Fruit fly (Drosophila melanogaster): ENCODE results near the gene CG12985.

The CG12985 gene

dm6 chrX:17856458-17857277, 26.9 kb upstream of the CG12985 start, which contains the start of gene Srx:
Gene Srx (plus strand): TSS chrX:17856974.
- TF ChIP-seq CG31627 (GFP tag; optimal IDR thresholded peaks at IDR 0.05) (peak; percentile 28), CG6163 (GFP tag; IDR thresholded peaks at IDR 0.05) (0 out of 3 replicates have a peak, but pooled peaks have one; percentile 38), CG7368 (GFP tag; optimal IDR thresholded peaks at IDR 0.05) (no peak), esn (GFP tag; optimal IDR thresholded peaks at IDR 0.05) (peak; percentile 50), Met (GFP tag; optimal IDR thresholded peaks at IDR 0.05) (no peak), salr (GFP tag; optimal IDR thresholded peaks at IDR 0.05) (no peak), Ets96B (tag; optimal IDR thresholded peaks at IDR 0.05) (peak; percentile 23), eg (GFP tag; IDR thresholded peaks at IDR 0.05) (peak; percentile 66), Blimp-1 (GFP tag; optimal IDR thresholded peaks at IDR 0.05) (peak; percentile 76), CG32006 (GFP tag; optimal IDR thresholded peaks at IDR 0.05) (no peak), vri (GFP tag; optimal IDR thresholded peaks at IDR 0.05) (peak; percentile 79), ss (GFP tag; optimal IDR thresholded peaks at IDR 0.05) (peak in 1 of 2 experiments; percentile 52), Sox15 (GFP tag; optimal IDR thresholded peaks at IDR 0.05) (peak; percentile 30), Sox14 (GFP tag; optimal IDR thresholded peaks at IDR 0.05) (peak; percentile 23), CG8119 (GFP tag; IDR thresholded peaks at IDR 0.05) (peak; percentile 49; the same call in 1 of the 3 replicates), fd85E (GFP tag; optimal IDR thresholded peaks at IDR 0.05) (no peak), Eip78C (GFP tag) (peak; percentile 65), Eip93F (GFP tag; optimal IDR thresholded peaks at IDR 0.05) (peak; percentile 54), dsx (GFP tag; optimal IDR thresholded peaks at IDR 0.05; ENCODE audit: poor library complexity, severe bottlenecking) (peak; percentile 18), Ets21C (GFP tag; optimal IDR thresholded peaks at IDR 0.05) (no peak), net (GFP tag; optimal IDR thresholded peaks at IDR 0.05) (peak; percentile 28), CG3032 (tag; optimal IDR thresholded peaks at IDR 0.05) (peak; percentile 19), Smox (GFP tag; optimal IDR thresholded peaks at IDR 0.05) (no peak), Lpt (GFP tag; optimal IDR thresholded peaks at IDR 0.05) (no peak), CG15336 (GFP tag; IDR thresholded peaks at IDR 0.05) (peak; percentile 50), CG6808 (GFP tag; optimal IDR thresholded peaks at IDR 0.05) (peak; percentile 60), lz (GFP tag; optimal IDR thresholded peaks at IDR 0.05) (no peak), CG8632 (GFP tag; optimal IDR thresholded peaks at IDR 0.05) (peak; percentile 39), acj6 (GFP tag; optimal IDR thresholded peaks at IDR 0.05) (peak; percentile 15), Hr39 (GFP tag; optimal IDR thresholded peaks at IDR 0.05) (peak; percentile 35), topi (GFP tag; optimal IDR thresholded peaks at IDR 0.05) (peak; percentile 21), CG9139 (GFP tag; optimal IDR thresholded peaks at IDR 0.05) (no peak), CG10631 (GFP tag; optimal IDR thresholded peaks at IDR 0.05) (no peak), achi (GFP tag; optimal IDR thresholded peaks at IDR 0.05) (peak; percentile 99), fkh (GFP tag; optimal IDR thresholded peaks at IDR 0.05) (peak; percentile 17), dac (GFP tag; optimal IDR thresholded peaks at IDR 0.05) (peak; percentile 7), OdsH (GFP tag; optimal IDR thresholded peaks at IDR 0.05) (no peak)

- TF ChIP-seq fkh (GFP tag; optimal IDR thresholded peaks at IDR 0.05) (no peak), Eip78C (GFP tag) (peak; percentile 56), dsx (GFP tag; optimal IDR thresholded peaks at IDR 0.05; ENCODE audit: poor library complexity, severe bottlenecking) (peak; percentile 22), svp (GFP tag) (peak; percentile 40)
These were observed 25.7 kb upstream of the CG12985 start for dm6 chrX:17857809-17858208.

DNA sequence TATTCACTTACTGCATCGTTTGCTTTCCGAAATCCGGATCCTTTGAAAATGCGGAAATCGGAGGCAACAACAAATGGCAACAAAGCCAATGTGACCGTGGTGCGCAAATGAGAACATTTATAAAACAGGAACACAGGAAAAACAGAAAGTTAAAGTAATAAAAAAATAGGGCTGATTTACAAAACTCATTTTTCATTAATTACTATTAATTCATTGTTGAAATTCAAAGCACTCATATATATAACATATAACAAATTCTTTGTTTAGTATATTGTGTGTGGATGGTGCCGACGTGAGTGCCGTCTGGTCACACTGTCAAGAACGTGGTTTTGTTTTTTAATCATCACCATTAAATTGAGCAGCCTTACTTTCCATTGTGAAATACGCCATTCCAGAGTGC, 22.8 kb upstream of the CG12985 start, which contains the start of the genes Arp8 and CG6769:
Gene Arp8 (minus strand): TSS at position 90 of the 400 bp plus-strand sequence.
Gene CG6769 (plus strand): TSS at position 292 of the 400 bp plus-strand sequence.
- peak; percentile 8 for TF ChIP-seq Hr4 (GFP tag; optimal IDR thresholded peaks at IDR 0.05)
- TF ChIP-seq svp (GFP tag), result peak; percentile 46
- TF ChIP-seq dsx (GFP tag; optimal IDR thresholded peaks at IDR 0.05; ENCODE audit: poor library complexity, severe bottlenecking), result no peak
- TF ChIP-seq Gug (GFP tag; IDR thresholded peaks at IDR 0.05), result no peak
- peak; percentile 18 for TF ChIP-seq Hr39 (GFP tag; optimal IDR thresholded peaks at IDR 0.05)
- TF ChIP-seq Sox102F (GFP tag; optimal IDR thresholded peaks at IDR 0.05), result no peak
- peak; percentile 76 for TF ChIP-seq Eip78C (GFP tag)
- no peak for TF ChIP-seq Lpt (GFP tag; optimal IDR thresholded peaks at IDR 0.05)
- TF ChIP-seq Ets21C (GFP tag; optimal IDR thresholded peaks at IDR 0.05), result no peak
- no peak for TF ChIP-seq CG34406 (GFP tag; optimal IDR thresholded peaks at IDR 0.05)
- TF ChIP-seq Blimp-1 (GFP tag; optimal IDR thresholded peaks at IDR 0.05), result peak; percentile 34
- TF ChIP-seq CG11902 (GFP tag; optimal IDR thresholded peaks at IDR 0.05), result no peak
- TF ChIP-seq fd85E (GFP tag; optimal IDR thresholded peaks at IDR 0.05), result no peak
- TF ChIP-seq Eip93F (GFP tag; optimal IDR thresholded peaks at IDR 0.05), result no peak
- TF ChIP-seq CG3032 (tag; optimal IDR thresholded peaks at IDR 0.05), result peak; percentile 32
- no peak for TF ChIP-seq CG4318 (GFP tag; optimal IDR thresholded peaks at IDR 0.05)
- TF ChIP-seq ss (GFP tag; optimal IDR thresholded peaks at IDR 0.05), result no peak
- TF ChIP-seq CG9139 (GFP tag; optimal IDR thresholded peaks at IDR 0.05), result no peak
- TF ChIP-seq CG3919 (GFP tag; optimal IDR thresholded peaks at IDR 0.05), result no peak
- TF ChIP-seq CG31627 (GFP tag; optimal IDR thresholded peaks at IDR 0.05), result no peak
- TF ChIP-seq CG32006 (GFP tag; optimal IDR thresholded peaks at IDR 0.05), result no peak
- TF ChIP-seq CG6854 (GFP tag; optimal IDR thresholded peaks at IDR 0.05), result no peak
- TF ChIP-seq OdsH (GFP tag; optimal IDR thresholded peaks at IDR 0.05), result no peak
